Worm (Caenorhabditis elegans): ENCODE measurements around the gene T25F10.3.

DNA sequence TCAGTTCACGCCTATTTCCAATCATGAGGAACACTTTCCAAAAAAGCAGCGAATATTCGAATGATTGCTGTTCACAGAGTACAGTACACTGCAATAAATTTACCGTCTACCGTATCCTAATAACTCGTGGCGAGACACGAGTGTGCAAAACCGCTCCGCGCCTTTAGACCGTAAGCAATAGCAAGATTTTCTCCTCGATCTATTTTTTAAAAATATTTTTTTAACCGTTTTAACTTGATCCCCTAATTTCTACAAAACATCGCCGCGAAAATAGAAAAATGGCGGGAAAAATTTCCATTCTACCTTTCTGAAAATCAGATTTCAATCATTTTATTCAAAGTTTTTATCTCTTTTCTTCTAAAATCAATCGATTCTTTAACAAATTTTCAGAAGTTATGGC is 42.2 kb upstream of the T25F10.3 start, which contains the start of gene era-1:
- TF ChIP-seq sea-1 (GFP tag; conservative IDR thresholded peaks at IDR 0.05) (no peak), tra-4 (tag; optimal IDR thresholded peaks at IDR 0.05) (no peak), ama-1 (optimal IDR thresholded peaks at IDR 0.05) (no peak), ceh-13 (GFP tag; optimal IDR thresholded peaks at IDR 0.05) (no peak), F13C5.2 (tag; optimal IDR thresholded peaks at IDR 0.05) (no peak), B0310.2 (tag; optimal IDR thresholded peaks at IDR 0.05) (no peak), tbx-11 (GFP tag; IDR thresholded peaks at IDR 0.05) (no peak), hmg-4 (GFP tag; optimal IDR thresholded peaks at IDR 0.05) (no peak), hmbx-1 (tag; optimal IDR thresholded peaks at IDR 0.05) (no peak), ceh-36 (tag; optimal IDR thresholded peaks at IDR 0.05) (no peak), hnd-1 (tag; optimal IDR thresholded peaks at IDR 0.05) (no peak), flt-1 (GFP tag; IDR thresholded peaks at IDR 0.05) (no peak)
